Worm (Caenorhabditis elegans) whole organism, L2 larva: ENCODE measurements around the gene R08E3.3.

ENCODE experiments used
- blmp-1 ChIP-seq: sonication (generic microtip); optimal IDR thresholded peaks from 2 replicates; lab custom pipeline; 2017; ENCODE audit warnings: missing genetic modification characterization, mild to moderate bottlenecking, missing compliant biosample characterization, antibody characterized with exemption, moderate library complexity; ENCODE audit not compliant: insufficient read depth
- gmeb-1 ChIP-seq: fragments of 150-350 bp; optimal IDR thresholded peaks from 2 replicates; lab custom pipeline; 2014; ENCODE audit warnings: missing biosample characterization, missing genetic modification characterization
- lin-11 ChIP-seq: fragments of 150-350 bp; sonication (generic microtip); optimal IDR thresholded peaks from 2 replicates; lab custom pipeline; 2014; ENCODE audit warnings: missing biosample characterization, missing genetic modification characterization, inconsistent platforms, mixed read lengths
- nhr-10 ChIP-seq: sonication (generic microtip); optimal IDR thresholded peaks from 2 replicates; lab custom pipeline; 2017; ENCODE audit warnings: missing biosample characterization, missing genetic modification characterization
- nhr-77 ChIP-seq: fragments of 150-350 bp; optimal IDR thresholded peaks from 2 replicates; lab custom pipeline; 2014; ENCODE audit warnings: missing biosample characterization, missing genetic modification characterization
- sma-9 ChIP-seq, 2 experiments: fragments of 150-350 bp in 1 of 2; sonication (generic microtip) in 1 of 2; optimal IDR thresholded peaks; 2 replicates each; lab custom pipeline; 2014 to 2016; ENCODE audit warnings: missing genetic modification characterization in 2 of 2, mild to moderate bottlenecking in 1 of 2, missing biosample characterization in 1 of 2, missing compliant biosample characterization in 1 of 2, missing genetic modification reagents in 1 of 2, moderate library complexity in 1 of 2

ce11 chrX:4844765-4845164, 26.4 kb downstream of the R08E3.3 start:
- TF ChIP-seq nhr-77 (no peak), gmeb-1 (tag; lab: Kevin White, UChicago) (no peak), nhr-10 (tag; lab: Kevin White, UChicago) (no peak), sma-9 (GFP tag; optimal IDR thresholded peaks at IDR 0.05; lab: Kevin White, UChicago) (no peak), sma-9 (tag; optimal IDR thresholded peaks at IDR 0.05; lab: Kevin White, UChicago) (no peak), blmp-1 (tag; lab: Kevin White, UChicago) (no peak), lin-11 (tag; lab: Kevin White, UChicago) (no peak)
